Worm (Caenorhabditis elegans) whole organism, L1 larva: Measurements from ENCODE around the gene pck-1.
"Not testable (repeated sequence)": the region's sequence is repeated elsewhere in the genome, so short reads cannot be mapped to it uniquely, and the experiment has no call there.

ENCODE experiments used
- C16A3.4 ChIP-seq: fragments of 150-350 bp; optimal IDR thresholded peaks from 2 replicates; lab custom pipeline; 2014; ENCODE audit warnings: missing biosample characterization, missing genetic modification characterization
- alr-1 ChIP-seq: fragments of 200-800 bp; sonication (Bioruptor generic); optimal IDR thresholded peaks from 2 replicates; lab custom pipeline; 2018; ENCODE audit warnings: borderline replicate concordance, mild to moderate bottlenecking, missing genetic modification characterization, missing compliant biosample characterization
- ama-1 ChIP-seq: fragments of 150-350 bp; optimal IDR thresholded peaks from 2 replicates; lab custom pipeline; 2014
- blmp-1 ChIP-seq: fragments of 150-350 bp; optimal IDR thresholded peaks from 2 replicates; lab custom pipeline; 2014; ENCODE audit warnings: missing biosample characterization, missing genetic modification characterization
- ceh-82 ChIP-seq, 3 experiments: fragments of 150-350 bp in 1 of 3; sonication (generic microtip) in 2 of 3; optimal IDR thresholded peaks; 2 replicates each; lab custom pipeline; 2014 to 2017; ENCODE audit warnings: missing biosample characterization in 3 of 3, missing genetic modification characterization in 3 of 3
- ceh-90 ChIP-seq: sonication (generic microtip); optimal IDR thresholded peaks from 2 replicates; lab custom pipeline; 2016; ENCODE audit warnings: missing genetic modification characterization, missing compliant biosample characterization
- ces-1 ChIP-seq: fragments of 150-350 bp; optimal IDR thresholded peaks from 2 replicates; lab custom pipeline; 2014; ENCODE audit warnings: missing biosample characterization, missing genetic modification reagents, missing genetic modification characterization
- dpl-1 ChIP-seq, 3 experiments: fragments of 150-350 bp in 2 of 3; sonication (generic microtip) in 1 of 3; optimal IDR thresholded peaks; 2 replicates each; lab custom pipeline; 2014 to 2017; ENCODE audit warnings: missing biosample characterization in 3 of 3, missing genetic modification characterization in 3 of 3, missing genetic modification reagents in 3 of 3
- efl-1 ChIP-seq, 4 experiments: fragments of 150-350 bp; optimal IDR thresholded peaks in 3 of 4; peaks in 1 of 4; 1 replicate in 1 of 4; 2 replicates in 3 of 4; lab custom pipeline; 2014; ENCODE audit warnings: missing biosample characterization in 2 of 4, missing genetic modification characterization in 2 of 4, missing genetic modification reagents in 2 of 4
- elt-2 ChIP-seq: sonication (generic microtip); optimal IDR thresholded peaks from 2 replicates; lab custom pipeline; 2016; ENCODE audit warnings: missing genetic modification characterization, mild to moderate bottlenecking, inconsistent platforms, missing compliant biosample characterization, missing genetic modification reagents
- elt-3 ChIP-seq, 6 experiments: fragments of 150-350 bp in 1 of 6; sonication (generic microtip); optimal IDR thresholded peaks; 2 replicates each; lab custom pipeline; 2017 to 2018; ENCODE audit warnings: missing biosample characterization in 6 of 6, missing genetic modification characterization in 6 of 6, inconsistent platforms in 1 of 6
- ets-5 ChIP-seq: fragments of 200-800 bp; sonication (Bioruptor generic); IDR thresholded peaks from 2 replicates; pipeline ENCODE4 v1.3.6; 2022; ENCODE audit warnings: missing genetic modification characterization, missing compliant biosample characterization
- fkh-4 ChIP-seq: sonication (generic microtip); optimal IDR thresholded peaks from 2 replicates; lab custom pipeline; 2016; ENCODE audit warnings: missing compliant biosample characterization, missing genetic modification characterization, borderline replicate concordance
- fos-1 ChIP-seq: fragments of 150-350 bp; optimal IDR thresholded peaks from 2 replicates; lab custom pipeline; 2014; ENCODE audit warnings: missing biosample characterization, missing genetic modification characterization
- grh-1 ChIP-seq: fragments of 200-800 bp; sonication (Bioruptor generic); IDR thresholded peaks from 2 replicates; pipeline ENCODE4 v1.3.6; 2022; ENCODE audit warnings: missing genetic modification reagents, missing genetic modification characterization, missing compliant biosample characterization
- hlh-4 ChIP-seq: sonication (generic microtip); optimal IDR thresholded peaks from 2 replicates; lab custom pipeline; 2016; ENCODE audit warnings: mild to moderate bottlenecking, missing genetic modification characterization, missing compliant biosample characterization
- irx-1 ChIP-seq: sonication (generic microtip); optimal IDR thresholded peaks from 2 replicates; lab custom pipeline; 2016; ENCODE audit warnings: missing genetic modification characterization, missing compliant biosample characterization
- isw-1 ChIP-seq: fragments of 200-800 bp; sonication (Bioruptor generic); IDR thresholded peaks from 2 replicates; pipeline ENCODE4 v1.3.6; 2022; ENCODE audit warnings: missing genetic modification characterization, missing compliant biosample characterization
- lin-15B ChIP-seq: fragments of 150-350 bp; sonication (generic microtip); optimal IDR thresholded peaks from 3 replicates; lab custom pipeline; 2014; ENCODE audit warnings: missing biosample characterization, missing genetic modification characterization
- lir-3 ChIP-seq: sonication (generic microtip); optimal IDR thresholded peaks from 2 replicates; lab custom pipeline; 2016; ENCODE audit warnings: mild to moderate bottlenecking, missing genetic modification characterization, moderate library complexity, missing compliant biosample characterization; ENCODE audit not compliant: poor library complexity
- mdl-1 ChIP-seq, 2 experiments: fragments of 150-350 bp; optimal IDR thresholded peaks; 2 replicates each; lab custom pipeline; 2014 to 2017; ENCODE audit warnings: missing biosample characterization in 2 of 2, missing genetic modification characterization in 2 of 2, inconsistent platforms in 1 of 2
- mef-2 ChIP-seq: fragments of 150-350 bp; optimal IDR thresholded peaks from 2 replicates; lab custom pipeline; 2014; ENCODE audit warnings: missing biosample characterization, missing genetic modification characterization
- nhr-11 ChIP-seq: fragments of 150-350 bp; optimal IDR thresholded peaks from 2 replicates; lab custom pipeline; 2014; ENCODE audit warnings: missing biosample characterization, missing genetic modification characterization
- nhr-12 ChIP-seq: sonication (generic microtip); optimal IDR thresholded peaks from 2 replicates; lab custom pipeline; 2017; ENCODE audit warnings: missing biosample characterization, missing genetic modification characterization
- nhr-19 ChIP-seq: fragments of 200-800 bp; sonication (Bioruptor generic); conservative IDR thresholded peaks from 2 replicates; pipeline ENCODE4 v1.3.6; 2022; ENCODE audit warnings: missing genetic modification characterization, missing compliant biosample characterization
- nhr-47 ChIP-seq: sonication (generic microtip); optimal IDR thresholded peaks from 2 replicates; lab custom pipeline; 2016; ENCODE audit warnings: mild to moderate bottlenecking, missing genetic modification characterization, moderate library complexity, missing compliant biosample characterization
- nhr-71 ChIP-seq: sonication (generic microtip); optimal IDR thresholded peaks from 2 replicates; lab custom pipeline; 2016; ENCODE audit warnings: mild to moderate bottlenecking, missing genetic modification characterization, moderate library complexity, missing compliant biosample characterization
- nhr-84 ChIP-seq: sonication (generic microtip); optimal IDR thresholded peaks from 2 replicates; lab custom pipeline; 2017; ENCODE audit warnings: missing biosample characterization, missing genetic modification characterization
- nhr-85 ChIP-seq: sonication (generic microtip); peaks from one replicate; lab custom pipeline; 2016; ENCODE audit warnings: missing genetic modification characterization, inconsistent platforms, missing compliant biosample characterization
- pag-3 ChIP-seq: sonication (generic microtip); optimal IDR thresholded peaks from 2 replicates; lab custom pipeline; 2017; ENCODE audit warnings: missing genetic modification characterization, mild to moderate bottlenecking, missing compliant biosample characterization, antibody characterized with exemption, borderline replicate concordance; ENCODE audit not compliant: insufficient read depth
- pqm-1 ChIP-seq: sonication (generic microtip); optimal IDR thresholded peaks from 3 replicates; lab custom pipeline; 2017; ENCODE audit warnings: missing biosample characterization, missing genetic modification characterization
- rnt-1 ChIP-seq: sonication (generic microtip); optimal IDR thresholded peaks from 2 replicates; lab custom pipeline; 2016; ENCODE audit warnings: mild to moderate bottlenecking, missing genetic modification characterization, moderate library complexity, missing compliant biosample characterization
- snpc-4 ChIP-seq: fragments of 150-350 bp; optimal IDR thresholded peaks from 2 replicates; lab custom pipeline; 2014; ENCODE audit warnings: missing biosample characterization, missing genetic modification characterization
- snu-23 ChIP-seq: sonication (generic microtip); optimal IDR thresholded peaks from 2 replicates; lab custom pipeline; 2016; ENCODE audit warnings: missing genetic modification characterization, missing compliant biosample characterization
- tbx-2 ChIP-seq: sonication (generic microtip); optimal IDR thresholded peaks from 2 replicates; lab custom pipeline; 2016; ENCODE audit warnings: missing genetic modification characterization, missing compliant biosample characterization
- tlp-1 ChIP-seq: fragments of 150-350 bp; optimal IDR thresholded peaks from 2 replicates; lab custom pipeline; 2014; ENCODE audit warnings: missing biosample characterization, missing genetic modification characterization
- unc-130 ChIP-seq: fragments of 150-350 bp; optimal IDR thresholded peaks from 2 replicates; lab custom pipeline; 2017; ENCODE audit warnings: missing biosample characterization, missing genetic modification characterization, inconsistent platforms
- unc-62 ChIP-seq: fragments of 150-350 bp; optimal IDR thresholded peaks from 2 replicates; lab custom pipeline; 2014; ENCODE audit warnings: missing biosample characterization, missing genetic modification reagents, missing genetic modification characterization
- vab-15 ChIP-seq: sonication (generic microtip); optimal IDR thresholded peaks from 2 replicates; lab custom pipeline; 2017; ENCODE audit warnings: missing genotype, mild to moderate bottlenecking, missing genetic modification characterization, missing compliant biosample characterization
- zag-1 ChIP-seq: fragments of 150-350 bp; optimal IDR thresholded peaks from 2 replicates; lab custom pipeline; 2014; ENCODE audit warnings: missing biosample characterization, missing genetic modification characterization
- zip-4 ChIP-seq: fragments of 200-800 bp; sonication (Bioruptor generic); optimal IDR thresholded peaks from 2 replicates; lab custom pipeline; 2018; ENCODE audit warnings: mild to moderate bottlenecking, missing genetic modification characterization, moderate library complexity, missing compliant biosample characterization

Gene pck-1

DNA sequence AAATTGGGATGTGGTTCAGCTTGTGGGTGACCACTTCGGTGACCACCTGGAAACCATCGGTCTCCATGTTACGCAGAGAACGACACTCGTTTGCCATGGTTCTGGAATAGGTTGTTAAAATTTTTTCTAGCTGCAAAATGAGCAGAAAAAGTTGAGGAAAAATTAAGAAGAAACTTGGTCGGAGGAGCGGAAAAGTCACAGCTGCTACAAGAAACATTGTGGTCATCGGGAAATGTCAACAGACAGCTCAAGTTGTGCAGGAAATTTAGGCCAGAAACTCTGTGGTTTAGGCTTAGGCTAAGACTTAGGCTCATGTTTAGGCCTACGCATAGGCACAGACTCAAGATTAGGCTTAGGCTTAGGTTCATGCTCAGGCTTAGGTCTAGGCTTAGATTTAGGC is at the start of gene pck-1:
Gene pck-1, minus strand, starts transcription at position 101 of the 400 bp plus-strand sequence.
- TF ChIP-seq rnt-1 (peak; percentile 1), unc-130 (tag; lab: Kevin White, UChicago) (no peak), nhr-12 (tag; lab: Kevin White, UChicago) (no peak), nhr-47 (tag; lab: Kevin White, UChicago) (no peak), nhr-19 (no peak), ces-1 (no peak), nhr-71 (tag; lab: Kevin White, UChicago) (no peak), efl-1 (optimal IDR thresholded peaks at IDR 0.05; lab: Kevin White, UChicago) (no peak), efl-1 (GFP tag; optimal IDR thresholded peaks at IDR 0.05 in 1 of 2; lab: Kevin White, UChicago) (no peak)

DNA sequence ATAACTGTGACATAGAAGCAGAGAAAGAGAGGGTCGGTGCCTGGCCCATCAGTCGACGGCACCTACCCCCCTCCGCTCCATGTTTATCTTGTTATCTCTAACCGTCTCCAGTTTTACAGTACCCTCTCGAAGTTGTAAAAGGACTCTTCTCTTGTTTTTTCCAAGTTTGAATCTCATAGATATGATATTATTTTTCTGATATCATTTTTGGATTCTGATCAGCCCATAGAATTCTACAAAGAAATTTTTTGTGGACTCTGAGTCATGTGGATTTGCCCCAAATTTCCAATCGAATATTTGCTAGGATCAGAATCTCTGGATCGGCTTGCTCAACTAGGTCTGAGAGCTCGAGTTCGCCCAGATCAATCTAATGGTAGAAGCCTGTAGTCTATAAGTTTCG is 48.5 kb upstream of the pck-1 start, which contains the start of gene C29F9.6:
Gene C29F9.6, plus strand, starts transcription at position 301 of the 400 bp plus-strand sequence.
- TF ChIP-seq efl-1 (optimal IDR thresholded peaks at IDR 0.05; lab: Kevin White, UChicago) = no peak
- peak in 1 of 2 experiments; percentile 66 for TF ChIP-seq efl-1 (GFP tag; optimal IDR thresholded peaks at IDR 0.05 in 1 of 2; lab: Kevin White, UChicago)
- no peak for TF ChIP-seq unc-130 (tag; lab: Kevin White, UChicago)
- TF ChIP-seq mef-2 (tag; lab: Kevin White, UChicago) = no peak
- TF ChIP-seq, all 84 proteins: peak for 1

DNA sequence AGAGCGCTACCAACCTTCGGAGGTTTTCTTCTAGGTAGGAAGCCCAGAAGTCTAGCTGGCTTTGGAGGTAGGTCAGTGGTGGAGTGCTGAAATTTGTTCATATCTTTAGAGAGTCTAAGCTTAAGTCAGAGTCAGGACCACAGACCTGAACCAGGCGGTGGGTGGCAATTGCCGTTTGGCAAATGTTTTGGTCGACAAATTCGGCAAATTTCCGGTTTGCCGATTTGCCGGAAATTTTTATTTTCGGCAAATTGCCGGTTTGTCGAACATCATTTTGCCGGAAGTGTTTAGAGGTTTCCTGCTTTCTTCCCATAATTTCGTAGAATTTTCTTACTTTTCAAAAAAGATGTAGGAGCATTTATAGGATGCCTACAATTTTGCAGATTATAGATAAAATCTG is 32.8 kb upstream of the pck-1 start, which contains the start of gene C29F9.9:
Gene C29F9.9, minus strand, starts transcription at position 101 of the 400 bp plus-strand sequence.
- TF ChIP-seq snpc-4 (tag; lab: Kevin White, UChicago); grh-1 (GFP tag; lab: Robert Waterston, UW); lir-3: not testable (repeated sequence)
- TF ChIP-seq, all 84 proteins: peak for 0; not testable (repeated sequence) for 84

DNA sequence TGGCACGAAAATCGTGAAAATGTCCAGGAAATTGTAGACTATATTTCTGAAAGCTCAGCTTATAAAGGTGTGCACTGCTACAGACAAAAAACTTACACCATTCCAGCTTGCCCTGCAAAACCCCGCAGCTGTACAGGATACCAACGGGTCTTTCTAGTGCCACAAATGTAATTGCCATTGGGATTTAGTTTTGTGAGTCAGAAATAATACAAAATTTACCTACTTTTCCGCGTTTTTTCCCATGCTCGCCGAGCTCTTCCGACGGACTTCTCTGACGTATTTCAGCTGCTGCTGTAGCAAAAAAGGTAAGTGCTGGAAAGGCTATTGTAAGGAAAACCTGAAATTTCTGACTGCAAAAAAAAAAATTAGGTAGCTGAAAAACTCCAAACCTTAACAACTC is 31.0 kb upstream of the pck-1 start, which contains the start of gene C29F9.8:
Gene C29F9.8, minus strand, starts transcription at position 101 of the 400 bp plus-strand sequence.
- not testable (repeated sequence) for TF ChIP-seq pag-3; irx-1 (tag; lab: Kevin White, UChicago); ets-5 (GFP tag; lab: Robert Waterston, UW)

DNA sequence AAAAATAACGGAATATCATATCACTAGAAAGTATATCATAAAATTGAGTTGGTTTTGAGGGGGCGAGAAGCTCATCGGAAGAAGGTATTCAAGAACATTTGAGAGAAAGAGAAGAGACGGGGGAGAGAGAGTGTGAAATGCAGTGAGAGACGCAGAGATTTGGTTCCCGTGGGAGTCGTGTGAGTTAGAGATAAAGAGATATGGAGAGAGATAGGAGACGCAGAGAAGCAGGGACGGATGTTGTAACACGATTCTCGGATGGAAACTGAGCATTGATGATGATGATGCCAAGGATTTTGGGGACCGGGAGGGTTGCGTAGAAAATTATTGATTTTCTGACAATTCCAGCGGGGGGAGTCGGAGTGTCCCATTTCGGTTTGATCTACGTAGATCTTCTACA is 30.1 kb upstream of the pck-1 start:
- TF ChIP-seq ceh-90 (tag; lab: Kevin White, UChicago) = no peak
- no peak for TF ChIP-seq pqm-1 (tag; lab: Kevin White, UChicago)
- TF ChIP-seq unc-62 = no peak
- TF ChIP-seq isw-1 (GFP tag; lab: Robert Waterston, UW) = peak; percentile 19; the same call in 1 of the 2 replicates
- TF ChIP-seq ama-1 = no peak
- no peak for TF ChIP-seq hlh-4 (tag; lab: Kevin White, UChicago)
- TF ChIP-seq alr-1 (tag; lab: Kevin White, UChicago) = no peak
- peak; percentile 62 for TF ChIP-seq tbx-2 (tag; lab: Kevin White, UChicago)
- no peak for TF ChIP-seq lin-15B
- no peak for TF ChIP-seq fos-1 (tag; lab: Kevin White, UChicago)
- peak; percentile 52 for TF ChIP-seq nhr-47 (tag; lab: Kevin White, UChicago)
- TF ChIP-seq mdl-1 (tag; optimal IDR thresholded peaks at IDR 0.05; lab: Kevin White, UChicago) = no peak
- no peak for TF ChIP-seq nhr-85 (tag; lab: Kevin White, UChicago)
- peak; percentile 18 for TF ChIP-seq blmp-1
- no peak for TF ChIP-seq elt-2
- no peak for TF ChIP-seq nhr-84
- TF ChIP-seq ceh-82 (tag; optimal IDR thresholded peaks at IDR 0.05; lab: Kevin White, UChicago) = peak in 1 of 3 experiments; percentile 56
- no peak for TF ChIP-seq ets-5 (GFP tag; lab: Robert Waterston, UW)
- TF ChIP-seq C16A3.4 (tag; lab: Kevin White, UChicago) = no peak
- no peak for TF ChIP-seq vab-15 (tag; lab: Kevin White, UChicago)
- no peak for TF ChIP-seq elt-3 (tag; optimal IDR thresholded peaks at IDR 0.05; lab: Kevin White, UChicago)
- TF ChIP-seq zip-4 (GFP tag; lab: Kevin White, UChicago) = no peak
- no peak for TF ChIP-seq grh-1 (GFP tag; lab: Robert Waterston, UW)
- TF ChIP-seq fkh-4 (tag; lab: Kevin White, UChicago) = no peak
- no peak for TF ChIP-seq zag-1 (tag; lab: Kevin White, UChicago)
- TF ChIP-seq irx-1 (tag; lab: Kevin White, UChicago) = no peak
- TF ChIP-seq pag-3 = no peak
- TF ChIP-seq rnt-1 = peak; percentile 87
- no peak for TF ChIP-seq unc-130 (tag; lab: Kevin White, UChicago)
- peak; percentile 64 to 79 for TF ChIP-seq efl-1 (optimal IDR thresholded peaks at IDR 0.05; lab: Kevin White, UChicago)
- peak in 1 of 2 experiments; percentile 94 for TF ChIP-seq efl-1 (GFP tag; optimal IDR thresholded peaks at IDR 0.05 in 1 of 2; lab: Kevin White, UChicago)
- TF ChIP-seq tlp-1 (tag; lab: Kevin White, UChicago) = no peak
- peak in 1 of 3 experiments; percentile 15 for TF ChIP-seq dpl-1 (GFP tag; optimal IDR thresholded peaks at IDR 0.05; lab: Kevin White, UChicago)
- peak; percentile 10 for TF ChIP-seq nhr-11
- peak; percentile 72 for TF ChIP-seq snu-23 (GFP tag; lab: Kevin White, UChicago)
